Worm (Caenorhabditis elegans): ENCODE measurements around the gene C06E4.6.

The C06E4.6 gene

ce11 chrIV:7235382-7235917, 22.7 kb downstream of the C06E4.6 start (continued):
- TF ChIP-seq mep-1 (tag; optimal IDR thresholded peaks at IDR 0.05) (peak; percentile 71), F49E8.2 (tag; optimal IDR thresholded peaks at IDR 0.05; ENCODE audit: borderline replicate concordance) (no peak), php-3 (GFP tag; IDR thresholded peaks at IDR 0.05) (peak; percentile 62; the same call in 1 of the 2 replicates), fkh-10 (GFP tag; optimal IDR thresholded peaks at IDR 0.05) (peak; percentile 56), nhr-28 (tag; optimal IDR thresholded peaks at IDR 0.05) (peak; percentile 89), rbr-2 (tag; optimal IDR thresholded peaks at IDR 0.05) (peak; percentile 64), ztf-7 (tag; optimal IDR thresholded peaks at IDR 0.05) (no peak), zfp-3 (GFP tag; conservative IDR thresholded peaks at IDR 0.05) (no peak)

- peak; percentile 42 for TF ChIP-seq aha-1 (tag)
- no peak for TF ChIP-seq T26A8.4 (GFP tag; IDR thresholded peaks at IDR 0.05)
These were observed 23.5 kb downstream of the C06E4.6 start for ce11 chrIV:7234623-7235022.

ce11 chrIV:7233566-7234014, 24.5 kb downstream of the C06E4.6 start:
- TF ChIP-seq unc-62 (GFP tag; optimal IDR thresholded peaks at IDR 0.05 in 1 of 2) = peak in 1 of 2 experiments; percentile 83
- no peak for TF ChIP-seq unc-62 (tag; optimal IDR thresholded peaks at IDR 0.05)
- peak in 1 of 2 experiments; percentile 30 for TF ChIP-seq mdl-1 (tag; optimal IDR thresholded peaks at IDR 0.05)
- peak; percentile 41 for TF ChIP-seq aha-1 (tag)
- peak; percentile 81 for TF ChIP-seq hlh-11 (tag; optimal IDR thresholded peaks at IDR 0.05)
- TF ChIP-seq mxl-3 (GFP tag; optimal IDR thresholded peaks at IDR 0.05) = peak; percentile 78
- TF ChIP-seq nhr-48 (tag; optimal IDR thresholded peaks at IDR 0.05) = peak; percentile 60
- TF ChIP-seq nhr-28 (tag; optimal IDR thresholded peaks at IDR 0.05) = peak; percentile 42
- no peak for TF ChIP-seq pha-4 (GFP tag; IDR thresholded peaks at IDR 0.05)
- TF ChIP-seq pha-4 (tag; optimal IDR thresholded peaks at IDR 0.05) = no peak
- peak in 1 of 2 experiments; percentile 52 for TF ChIP-seq daf-16 (GFP tag; optimal IDR thresholded peaks at IDR 0.05)
- TF ChIP-seq daf-16 (tag; optimal IDR thresholded peaks at IDR 0.05) = no peak
- no peak for TF ChIP-seq F10B5.3 (tag; optimal IDR thresholded peaks at IDR 0.05)

ce11 chrIV:7230935-7231334, 27.2 kb downstream of the C06E4.6 start, which contains the start of gene D2024.4:
Gene D2024.4, plus strand, starts transcription at chrIV:7231235.
- no peak for TF ChIP-seq php-3 (GFP tag; IDR thresholded peaks at IDR 0.05)
- no peak for TF ChIP-seq hif-1 (tag; optimal IDR thresholded peaks at IDR 0.05)
- no peak for TF ChIP-seq cey-2 (tag; optimal IDR thresholded peaks at IDR 0.05; ENCODE audit: borderline replicate concordance, insufficient read depth)
- no peak for TF ChIP-seq nhr-6 (tag; optimal IDR thresholded peaks at IDR 0.05)
- TF ChIP-seq Y48G9A.11 (GFP tag; IDR thresholded peaks at IDR 0.05) = no peak
- TF ChIP-seq vab-7 (GFP tag; IDR thresholded peaks at IDR 0.05) = no peak
- no peak for TF ChIP-seq pha-4 (GFP tag; IDR thresholded peaks at IDR 0.05)
- no peak for TF ChIP-seq pha-4 (tag; optimal IDR thresholded peaks at IDR 0.05)
- no peak for TF ChIP-seq nhr-237 (tag; optimal IDR thresholded peaks at IDR 0.05)

ce11 chrIV:7230198-7230597, 27.9 kb downstream of the C06E4.6 start, which contains the start of gene cap-1:
Gene cap-1, minus strand, starts transcription at chrIV:7230223.
- TF ChIP-seq mdl-1 (tag; optimal IDR thresholded peaks at IDR 0.05) (no peak), daf-16 (GFP tag; optimal IDR thresholded peaks at IDR 0.05) (no peak), daf-16 (tag; optimal IDR thresholded peaks at IDR 0.05) (peak; percentile 42), lin-29 (GFP tag; IDR thresholded peaks at IDR 0.05) (no peak), zag-1 (tag; optimal IDR thresholded peaks at IDR 0.05) (no peak), egl-43 (GFP tag; IDR thresholded peaks at IDR 0.05) (no peak), cey-2 (tag; optimal IDR thresholded peaks at IDR 0.05; ENCODE audit: borderline replicate concordance, insufficient read depth) (no peak), F44E2.7 (GFP tag; IDR thresholded peaks at IDR 0.05) (no peak), skn-1 (tag; optimal IDR thresholded peaks at IDR 0.05) (no peak), ceh-62 (tag; optimal IDR thresholded peaks at IDR 0.05) (no peak), ama-1 (optimal IDR thresholded peaks at IDR 0.05) (no peak), fos-1 (tag; optimal IDR thresholded peaks at IDR 0.05) (no peak), D1046.2 (GFP tag; IDR thresholded peaks at IDR 0.05) (no peak), hif-1 (tag; optimal IDR thresholded peaks at IDR 0.05) (peak in 1 of 2 experiments; percentile 60), F26F4.8 (GFP tag; conservative IDR thresholded peaks at IDR 0.05) (no peak), unc-39 (tag; optimal IDR thresholded peaks at IDR 0.05) (no peak), nhr-76 (tag; optimal IDR thresholded peaks at IDR 0.05) (no peak), mep-1 (tag; optimal IDR thresholded peaks at IDR 0.05) (peak; percentile 88), hmg-1.1 (GFP tag; IDR thresholded peaks at IDR 0.05) (no peak), aha-1 (tag) (no peak), Y75B8A.6 (GFP tag; IDR thresholded peaks at IDR 0.05) (no peak), daf-12 (tag; optimal IDR thresholded peaks at IDR 0.05) (no peak), sdz-12 (GFP tag; optimal IDR thresholded peaks at IDR 0.05) (no peak), lim-7 (GFP tag; IDR thresholded peaks at IDR 0.05) (no peak), spr-1 (tag; optimal IDR thresholded peaks at IDR 0.05) (no peak)

Data from whole organism, L4 larva.